Fruit fly (Drosophila melanogaster) whole organism, adult: ENCODE results near the gene S.

Experiments
- CG11617 ChIP-seq: fragments of 200-800 bp; sonication (Bioruptor generic); optimal IDR thresholded peaks from 2 replicates; lab custom pipeline; 2017; ENCODE audit warnings: mild to moderate bottlenecking, missing biosample characterization, missing genetic modification reagents, missing genetic modification characterization
- CG12768 ChIP-seq: fragments of 200-800 bp; sonication (Bioruptor generic); optimal IDR thresholded peaks from 2 replicates; lab custom pipeline; 2017; ENCODE audit warnings: missing biosample characterization, missing genetic modification characterization, mild to moderate bottlenecking, moderate library complexity, missing genetic modification reagents
- CG14711 ChIP-seq: fragments of 200-800 bp; sonication (Bioruptor generic); optimal IDR thresholded peaks from 2 replicates; lab custom pipeline; 2018; ENCODE audit warnings: missing biosample characterization, mild to moderate bottlenecking, missing genetic modification characterization, moderate library complexity
- CG1620 ChIP-seq: fragments of 200-800 bp; sonication (Bioruptor generic); optimal IDR thresholded peaks from 2 replicates; lab custom pipeline; 2016; ENCODE audit warnings: missing biosample characterization, missing genetic modification characterization
- CG33017 ChIP-seq: fragments of 200-800 bp; sonication (Bioruptor generic); optimal IDR thresholded peaks from 2 replicates; lab custom pipeline; 2018; ENCODE audit warnings: missing biosample characterization, mild to moderate bottlenecking, missing genetic modification characterization, moderate library complexity
- CG5204 ChIP-seq: fragments of 200-800 bp; sonication (Bioruptor generic); optimal IDR thresholded peaks from 2 replicates; lab custom pipeline; 2016; ENCODE audit warnings: missing biosample characterization, missing genetic modification characterization
- CG7045 ChIP-seq: fragments of 200-800 bp; sonication (Bioruptor generic); optimal IDR thresholded peaks from 2 replicates; lab custom pipeline; 2017; ENCODE audit warnings: missing biosample characterization, mild to moderate bottlenecking, missing genetic modification characterization
- CG7101 ChIP-seq: fragments of 200-800 bp; sonication (Bioruptor generic); optimal IDR thresholded peaks from 2 replicates; lab custom pipeline; 2018; ENCODE audit warnings: missing biosample characterization, mild to moderate bottlenecking, missing genetic modification characterization, moderate library complexity
- Clk ChIP-seq: fragments of 200-800 bp; sonication (Bioruptor generic); optimal IDR thresholded peaks from 2 replicates; lab custom pipeline; 2017; ENCODE audit warnings: missing biosample characterization, missing genetic modification characterization
- Crg-1 ChIP-seq: fragments of 200-800 bp; sonication (Bioruptor generic); optimal IDR thresholded peaks from 2 replicates; lab custom pipeline; 2016; ENCODE audit warnings: missing biosample characterization, missing genetic modification characterization
- Hr96 ChIP-seq: fragments of 200-800 bp; sonication (Bioruptor generic); optimal IDR thresholded peaks from 2 replicates; lab custom pipeline; 2016; ENCODE audit warnings: missing biosample characterization, missing genetic modification characterization
- Mnt ChIP-seq: fragments of 200-800 bp; sonication (Bioruptor generic); optimal IDR thresholded peaks from 2 replicates; lab custom pipeline; 2016; ENCODE audit warnings: missing biosample characterization, mild to moderate bottlenecking, missing genetic modification characterization
- bab1 ChIP-seq: fragments of 200-800 bp; sonication (Bioruptor generic); optimal IDR thresholded peaks from 3 replicates; lab custom pipeline; 2019; ENCODE audit warnings: missing biosample characterization, mild to moderate bottlenecking, missing genetic modification characterization, moderate library complexity
- cic ChIP-seq: fragments of 200-800 bp; sonication (Bioruptor generic); optimal IDR thresholded peaks from 2 replicates; lab custom pipeline; 2017; ENCODE audit warnings: missing biosample characterization, mild to moderate bottlenecking, missing genetic modification characterization, moderate library complexity
- cnc ChIP-seq, 2 experiments: fragments of >200 bp; optimal IDR thresholded peaks; 2 replicates each; lab custom pipeline; 2017
- kay ChIP-seq: fragments of 200-800 bp; sonication (Bioruptor generic); peaks from one replicate; lab custom pipeline; 2016; ENCODE audit warnings: missing biosample characterization, missing genetic modification characterization, borderline replicate concordance
- ovo ChIP-seq: fragments of 200-800 bp; sonication (Bioruptor generic); optimal IDR thresholded peaks from 2 replicates; lab custom pipeline; 2016; ENCODE audit warnings: missing biosample characterization, missing genetic modification characterization
- pad ChIP-seq: fragments of 200-800 bp; sonication (Bioruptor generic); optimal IDR thresholded peaks from 3 replicates; lab custom pipeline; 2017; ENCODE audit warnings: missing biosample characterization, missing genetic modification characterization, mild to moderate bottlenecking, moderate library complexity, missing genetic modification reagents
- tj ChIP-seq: fragments of 200-800 bp; sonication (Bioruptor generic); optimal IDR thresholded peaks from 3 replicates; lab custom pipeline; 2017; ENCODE audit warnings: missing biosample characterization, mild to moderate bottlenecking, missing genetic modification characterization, moderate library complexity
- toe ChIP-seq: fragments of 200-800 bp; sonication (Bioruptor generic); optimal IDR thresholded peaks from 2 replicates; lab custom pipeline; 2016; ENCODE audit warnings: missing biosample characterization, missing genetic modification characterization

Gene S

DNA sequence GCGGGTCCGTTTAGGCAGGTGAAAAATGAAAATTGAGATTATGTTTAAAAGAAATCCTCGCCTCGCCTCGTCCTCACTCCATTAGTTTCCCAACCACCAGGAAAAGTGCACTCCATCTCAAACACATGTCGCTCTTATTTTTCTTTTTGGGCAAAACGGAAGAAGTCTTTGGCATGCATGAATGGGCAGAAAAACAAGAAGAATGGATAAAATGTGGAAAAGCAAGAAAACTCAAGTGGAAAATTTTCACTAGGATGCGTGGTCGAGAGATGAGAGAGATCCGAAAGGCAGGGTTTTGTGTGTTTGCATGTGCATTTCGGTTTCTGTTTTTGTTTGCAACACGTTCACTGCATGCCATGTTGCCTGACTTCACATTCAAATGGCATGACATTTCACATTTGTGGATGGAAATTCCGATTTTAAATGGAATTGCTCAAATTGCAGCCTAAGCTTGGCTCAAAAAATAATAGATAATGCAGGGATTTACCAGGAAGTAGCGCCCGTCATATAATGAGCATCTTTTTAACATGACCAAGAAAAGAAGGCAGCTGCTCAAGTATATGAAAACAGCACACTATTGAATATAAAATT lies 9.0 kb downstream of the S start:
- no peak for TF ChIP-seq ovo (GFP tag; lab: Kevin White, UChicago)

DNA sequence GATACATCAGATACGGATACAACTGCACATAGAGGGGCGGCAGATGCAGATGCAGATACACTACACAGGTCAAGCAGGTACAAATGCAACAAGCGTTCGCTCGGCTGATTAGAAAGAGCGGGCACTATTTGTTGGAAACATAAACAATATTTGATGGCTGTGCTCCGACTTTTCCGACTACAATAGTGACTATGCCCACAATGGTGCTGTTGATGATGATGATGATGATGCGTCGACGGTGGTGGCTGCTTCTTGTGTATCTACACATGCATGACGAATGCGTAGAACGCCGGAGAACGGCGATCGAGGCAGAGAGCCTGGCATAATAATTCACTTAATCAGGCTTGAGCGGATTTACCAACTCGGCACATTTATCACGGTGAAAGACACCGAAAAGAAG lies 9.6 kb downstream of the S start:
- TF ChIP-seq CG1620 (GFP tag; lab: Kevin White, UChicago) = no peak
- TF ChIP-seq CG12768 = no peak
- TF ChIP-seq CG14711 (tag; lab: Kevin White, UChicago) = no peak
- no peak for TF ChIP-seq Clk (GFP tag; lab: Kevin White, UChicago)
- no peak for TF ChIP-seq cnc (optimal IDR thresholded peaks at IDR 0.05; lab: Kevin White, UChicago)
- TF ChIP-seq cic (GFP tag; lab: Kevin White, UChicago) = no peak
- no peak for TF ChIP-seq bab1 (GFP tag; lab: Kevin White, UChicago)
- TF ChIP-seq pad (GFP tag; lab: Kevin White, UChicago) = no peak
- TF ChIP-seq Hr96 = no peak
- no peak for TF ChIP-seq CG33017 (tag; lab: Kevin White, UChicago)
- no peak for TF ChIP-seq CG7045 (GFP tag; lab: Kevin White, UChicago)

DNA sequence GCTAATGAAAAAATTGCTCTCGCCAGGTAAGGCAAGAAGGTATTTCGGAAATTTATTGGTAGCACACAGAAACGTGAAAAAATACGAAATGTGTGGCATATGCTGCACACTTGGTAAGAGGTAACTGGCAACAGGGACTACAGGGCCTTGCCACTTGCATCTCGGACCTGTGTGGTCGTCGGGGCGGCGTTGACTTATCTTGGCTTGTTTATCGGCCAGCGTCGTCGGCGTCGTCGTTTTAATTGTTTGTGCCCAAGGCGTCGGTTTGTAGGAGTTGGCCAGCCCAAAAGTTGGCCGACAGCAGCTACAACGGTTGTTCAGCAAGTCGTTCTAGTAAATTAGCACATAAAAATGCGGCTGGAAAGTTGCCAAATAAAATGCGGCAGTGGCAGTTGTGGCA lies 11.3 kb downstream of the S start:
- no peak for TF ChIP-seq CG5204 (GFP tag; lab: Kevin White, UChicago)

DNA sequence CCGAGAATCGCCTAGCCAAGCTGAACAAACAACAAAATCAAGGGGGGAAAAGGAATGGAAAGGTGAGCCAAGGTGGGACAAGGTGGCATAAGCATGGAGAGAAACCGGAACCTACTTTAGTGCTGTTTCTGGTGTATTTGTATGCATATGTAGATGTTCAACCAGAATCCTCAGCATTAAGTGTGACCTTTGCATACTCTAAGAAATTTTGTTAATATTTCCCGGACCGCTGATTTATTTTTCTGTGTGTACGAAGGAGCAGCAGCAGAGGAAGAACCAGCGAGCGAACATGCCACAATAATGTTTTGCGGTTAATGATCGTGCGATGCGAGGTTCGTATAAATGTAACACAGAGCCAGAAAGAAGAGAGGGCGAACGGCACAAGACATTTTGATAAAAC lies 12.6 kb downstream of the S start:
- TF ChIP-seq CG33017 (tag; lab: Kevin White, UChicago) (no peak), Hr96 (no peak), pad (GFP tag; lab: Kevin White, UChicago) (no peak), toe (GFP tag; lab: Kevin White, UChicago) (no peak), CG1620 (GFP tag; lab: Kevin White, UChicago) (no peak), kay (no peak), CG11617 (no peak), CG5204 (GFP tag; lab: Kevin White, UChicago) (no peak), ovo (GFP tag; lab: Kevin White, UChicago) (no peak), cic (GFP tag; lab: Kevin White, UChicago) (no peak), CG12768 (no peak), cnc (optimal IDR thresholded peaks at IDR 0.05; lab: Kevin White, UChicago) (no peak), Clk (GFP tag; lab: Kevin White, UChicago) (no peak), CG7045 (GFP tag; lab: Kevin White, UChicago) (no peak)

DNA sequence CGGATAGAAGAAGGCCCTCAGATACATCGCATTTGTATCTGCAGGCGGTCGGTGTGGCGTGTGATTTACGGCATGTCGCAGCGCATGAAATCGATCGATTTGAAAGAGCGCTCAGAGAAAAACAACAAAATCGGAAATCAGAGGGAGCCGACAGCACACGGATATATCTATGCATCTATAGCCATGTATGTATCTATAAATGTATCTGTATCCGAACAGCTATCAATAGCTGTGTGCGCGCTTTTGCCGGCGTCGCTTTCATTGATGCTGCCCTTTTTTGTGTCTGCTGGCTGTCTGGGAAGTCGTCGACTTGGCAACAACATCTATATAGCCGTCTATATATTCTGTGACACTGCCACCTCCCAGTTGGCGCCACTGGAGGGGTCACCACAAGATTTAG lies 13.1 kb downstream of the S start:
- TF ChIP-seq Mnt (GFP tag; lab: Kevin White, UChicago) (no peak), CG1620 (GFP tag; lab: Kevin White, UChicago) (no peak), CG33017 (tag; lab: Kevin White, UChicago) (no peak), pad (GFP tag; lab: Kevin White, UChicago) (no peak), toe (GFP tag; lab: Kevin White, UChicago) (no peak), cic (GFP tag; lab: Kevin White, UChicago) (no peak), Clk (GFP tag; lab: Kevin White, UChicago) (no peak), kay (no peak), Hr96 (no peak), tj (GFP tag; lab: Kevin White, UChicago) (no peak), CG11617 (no peak), CG14711 (tag; lab: Kevin White, UChicago) (no peak), bab1 (GFP tag; lab: Kevin White, UChicago) (no peak), CG5204 (GFP tag; lab: Kevin White, UChicago) (no peak), CG7101 (tag; lab: Kevin White, UChicago) (no peak), Crg-1 (GFP tag; lab: Kevin White, UChicago) (no peak), ovo (GFP tag; lab: Kevin White, UChicago) (no peak), CG12768 (no peak), cnc (optimal IDR thresholded peaks at IDR 0.05; lab: Kevin White, UChicago) (no peak)

DNA sequence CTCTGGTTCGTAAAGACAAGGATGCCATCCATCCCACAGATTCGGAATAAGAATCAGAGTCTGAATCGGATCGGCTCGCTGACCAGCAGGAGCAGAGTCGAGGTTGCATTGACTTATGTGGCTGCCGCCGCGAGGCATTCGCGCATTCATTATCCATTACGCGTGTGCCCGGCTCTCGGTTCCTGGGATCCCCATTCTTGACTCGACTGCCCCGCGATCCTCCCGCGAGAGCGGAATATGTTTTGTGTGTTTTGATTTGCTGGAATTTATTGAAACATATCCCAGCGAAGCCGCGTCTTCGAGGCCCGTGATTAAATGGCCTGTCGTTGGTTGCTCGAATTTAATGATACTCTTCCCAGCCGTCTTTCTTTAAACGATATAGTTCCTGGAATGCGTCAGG lies 13.9 kb downstream of the S start:
- TF ChIP-seq CG33017 (tag; lab: Kevin White, UChicago) = no peak
- no peak for TF ChIP-seq Clk (GFP tag; lab: Kevin White, UChicago)
- no peak for TF ChIP-seq tj (GFP tag; lab: Kevin White, UChicago)
- TF ChIP-seq toe (GFP tag; lab: Kevin White, UChicago) = no peak
- no peak for TF ChIP-seq CG11617

DNA sequence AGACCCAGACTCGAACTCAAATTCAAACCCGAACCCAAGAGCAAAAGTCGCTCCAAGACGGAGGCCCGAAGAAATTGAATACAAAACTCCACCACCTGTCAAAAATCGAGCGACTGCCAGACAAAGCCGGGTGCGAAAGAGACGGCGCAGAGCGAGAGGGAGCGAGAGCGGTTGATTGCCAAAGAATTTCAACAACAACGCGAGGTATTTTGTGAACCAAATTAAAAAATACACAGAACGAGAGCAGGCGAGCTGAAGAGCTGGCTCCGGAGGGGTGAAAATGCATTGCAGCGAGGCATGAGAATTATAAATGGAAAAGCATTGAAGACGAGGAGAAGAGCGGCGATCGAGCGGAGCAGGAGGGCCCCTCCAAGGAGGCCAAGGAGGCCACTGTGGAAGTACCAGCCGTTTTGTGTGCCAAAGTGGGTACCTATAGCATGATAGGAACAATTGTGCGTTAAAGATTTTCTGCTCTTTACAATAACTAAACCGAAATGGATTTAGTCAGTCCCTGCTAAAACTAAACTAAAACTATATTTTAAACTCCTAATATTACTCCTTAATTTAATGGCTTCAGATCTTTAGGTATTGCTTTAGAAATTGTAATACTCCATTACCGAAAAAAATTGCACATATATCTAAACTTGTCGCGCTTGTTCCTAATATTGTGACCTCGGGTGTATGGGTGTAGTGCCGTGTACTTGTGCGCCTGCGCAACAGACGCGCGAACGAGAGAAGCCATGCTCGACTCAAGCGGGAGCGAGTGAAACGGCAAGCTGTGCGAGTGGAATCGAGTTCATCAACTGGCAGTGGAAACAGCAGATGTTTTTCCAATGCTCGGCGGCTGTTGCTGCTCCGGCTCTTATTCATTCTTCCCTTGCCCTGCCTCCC lies 14.9 kb downstream of the S start:
- TF ChIP-seq pad (GFP tag; lab: Kevin White, UChicago) (peak; percentile 24), CG7101 (tag; lab: Kevin White, UChicago) (no peak)
